Worm (Caenorhabditis elegans): ENCODE measurements around the gene C16C8.18.

ce11 chrII:3448776-3449280 is 19.3 kb downstream of the C16C8.18 start, which contains the start of gene C16C8.25:
- TF ChIP-seq R02D3.7 (tag; optimal IDR thresholded peaks at IDR 0.05) (no peak), nhr-237 (tag; optimal IDR thresholded peaks at IDR 0.05) (no peak), mdl-1 (tag; optimal IDR thresholded peaks at IDR 0.05) (no peak), ceh-16 (tag; optimal IDR thresholded peaks at IDR 0.05) (no peak), blmp-1 (tag; optimal IDR thresholded peaks at IDR 0.05; ENCODE audit: insufficient read depth) (no peak), lsy-2 (tag; optimal IDR thresholded peaks at IDR 0.05) (no peak)

Data from whole organism, L2 larva.